Fruit fly (Drosophila melanogaster): Measurements from ENCODE around the gene CG33286.

DNA sequence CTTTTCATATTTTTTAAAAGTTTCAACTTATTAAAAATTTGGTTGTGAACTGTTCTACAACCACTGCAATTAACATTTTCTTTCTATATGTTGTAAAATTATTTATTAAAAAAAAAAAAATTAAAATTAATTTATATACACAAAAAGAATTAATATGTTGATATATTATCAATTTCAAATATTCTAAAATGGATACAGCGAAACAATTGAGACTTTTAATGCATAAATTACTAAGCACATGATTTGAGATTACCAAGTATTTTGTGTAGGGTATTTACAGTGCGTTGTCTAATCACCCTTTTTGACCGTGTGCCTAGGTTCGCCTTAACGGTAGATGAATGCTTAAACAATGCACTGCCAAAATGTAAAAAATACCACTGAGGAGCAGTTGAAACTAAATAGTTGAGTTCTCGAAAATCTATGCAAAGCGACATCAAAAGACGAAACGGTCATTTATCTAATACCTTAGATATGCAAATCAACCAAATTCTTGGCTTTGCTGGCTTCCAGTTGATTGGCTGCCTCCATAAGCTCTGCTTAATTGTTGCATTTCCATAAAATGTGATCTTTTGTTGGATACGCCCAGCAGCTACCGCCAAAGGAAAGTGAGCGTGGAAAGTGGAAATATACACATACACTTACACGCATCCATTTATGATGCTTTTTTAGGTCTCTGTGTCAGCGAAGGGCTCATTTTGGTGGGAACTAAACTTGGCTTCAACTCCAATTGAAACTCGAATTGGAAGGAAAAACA lies 2.6 kb upstream of the CG33286 start:
- no peak for TF ChIP-seq Crg-1 (GFP tag; optimal IDR thresholded peaks at IDR 0.05)
- TF ChIP-seq CG11617 (GFP tag; optimal IDR thresholded peaks at IDR 0.05): no peak
- TF ChIP-seq pad (GFP tag; optimal IDR thresholded peaks at IDR 0.05): no peak
- no peak for TF ChIP-seq cic (GFP tag; optimal IDR thresholded peaks at IDR 0.05)
- no peak for TF ChIP-seq CG14711 (tag; optimal IDR thresholded peaks at IDR 0.05)
- TF ChIP-seq CG5204 (GFP tag; optimal IDR thresholded peaks at IDR 0.05): no peak
- TF ChIP-seq cnc (optimal IDR thresholded peaks at IDR 0.05): no peak
- no peak for TF ChIP-seq kay (GFP tag; ENCODE audit: borderline replicate concordance)
- no peak for TF ChIP-seq bab1 (GFP tag; optimal IDR thresholded peaks at IDR 0.05)
- TF ChIP-seq CG12768 (GFP tag; optimal IDR thresholded peaks at IDR 0.05): no peak

Measured in whole organism, adult.